Fruit fly (Drosophila melanogaster): Measurements from ENCODE around the gene CG32536.
A peak's percentile ranks its signal among the peaks of the same experiment; 100 is the strongest.

Gene CG32536

dm6 chrX:19323835-19324133, 47.1 kb upstream of the CG32536 start (continued):
- TF ChIP-seq CG16863 (GFP tag; optimal IDR thresholded peaks at IDR 0.05) (peak; percentile 63), knrl (GFP tag; IDR thresholded peaks at IDR 0.05; ENCODE audit: partially characterized antibody) (no peak), bbx (GFP tag; IDR thresholded peaks at IDR 0.05; ENCODE audit: partially characterized antibody) (no peak), GATAe (GFP tag; conservative IDR thresholded peaks at IDR 0.05) (peak; percentile 59; the same call in 1 of the 2 replicates), unpg (GFP tag; optimal IDR thresholded peaks at IDR 0.05) (peak; percentile 85), CG8388 (GFP tag; optimal IDR thresholded peaks at IDR 0.05) (peak; percentile 75), emc (GFP tag; optimal IDR thresholded peaks at IDR 0.05) (peak; percentile 3), chinmo (GFP tag; IDR thresholded peaks at IDR 0.05; ENCODE audit: partially characterized antibody) (0 out of 4 replicates have a peak, but pooled peaks have one; percentile 37), Gug (GFP tag; IDR thresholded peaks at IDR 0.05) (peak; percentile 68), CG5953 (GFP tag; IDR thresholded peaks at IDR 0.05) (no peak), BEAF-32 (GFP tag; optimal IDR thresholded peaks at IDR 0.05) (no peak), abd-A (tag; optimal IDR thresholded peaks at IDR 0.05) (no peak), CG13894 (tag; optimal IDR thresholded peaks at IDR 0.05) (peak; percentile 83), her (GFP tag; optimal IDR thresholded peaks at IDR 0.05) (peak; percentile 56), Sin3A (optimal IDR thresholded peaks at IDR 0.05) (no peak), CG11093 (GFP tag; IDR thresholded peaks at IDR 0.05) (peak; percentile 66; the same call in 2 of the 3 replicates), CHES-1-like (GFP tag; optimal IDR thresholded peaks at IDR 0.05) (peak; percentile 70), CG6791 (GFP tag; IDR thresholded peaks at IDR 0.05; ENCODE audit: partially characterized antibody) (0 out of 3 replicates have a peak, but pooled peaks have one; percentile 2), Bteb2 (GFP tag; optimal IDR thresholded peaks at IDR 0.05) (peak; percentile 80), Lpt (GFP tag; optimal IDR thresholded peaks at IDR 0.05) (no peak), p53 (GFP tag; optimal IDR thresholded peaks at IDR 0.05) (no peak), tup (GFP tag; optimal IDR thresholded peaks at IDR 0.05) (peak; percentile 62), CG15514 (GFP tag; optimal IDR thresholded peaks at IDR 0.05) (peak; percentile 85), HLH54F (GFP tag; optimal IDR thresholded peaks at IDR 0.05) (peak; percentile 78), CG11247 (GFP tag; IDR thresholded peaks at IDR 0.05) (no peak), CG10565 (GFP tag; optimal IDR thresholded peaks at IDR 0.05) (no peak), Hmr (GFP tag; optimal IDR thresholded peaks at IDR 0.05) (peak; percentile 95), nom (GFP tag; optimal IDR thresholded peaks at IDR 0.05) (peak; percentile 32), CG8290 (GFP tag; optimal IDR thresholded peaks at IDR 0.05) (peak; percentile 49), CG8290 (tag; optimal IDR thresholded peaks at IDR 0.05) (peak in 1 of 2 experiments; percentile 80), mirr (GFP tag; optimal IDR thresholded peaks at IDR 0.05) (peak; percentile 48), Med (GFP tag) (peak; percentile 96), pum (GFP tag; optimal IDR thresholded peaks at IDR 0.05) (peak; percentile 39), CG18764 (GFP tag; optimal IDR thresholded peaks at IDR 0.05) (peak; percentile 39), pros (GFP tag; optimal IDR thresholded peaks at IDR 0.05) (peak; percentile 21), CG1603 (tag; optimal IDR thresholded peaks at IDR 0.05) (peak; percentile 80), NfI (GFP tag; optimal IDR thresholded peaks at IDR 0.05) (peak; percentile 83), CG3407 (GFP tag; optimal IDR thresholded peaks at IDR 0.05) (peak; percentile 55), CG1832 (GFP tag; optimal IDR thresholded peaks at IDR 0.05) (no peak), Fer2 (tag; optimal IDR thresholded peaks at IDR 0.05) (peak; percentile 36), sob (GFP tag; IDR thresholded peaks at IDR 0.05) (peak; percentile 86), lilli (GFP tag; optimal IDR thresholded peaks at IDR 0.05) (peak; percentile 92), Abd-B (GFP tag; optimal IDR thresholded peaks at IDR 0.05) (peak; percentile 38), Eip74EF (GFP tag; optimal IDR thresholded peaks at IDR 0.05) (peak in 1 of 2 experiments; percentile 41), MTF-1 (GFP tag; optimal IDR thresholded peaks at IDR 0.05; ENCODE audit: borderline replicate concordance) (no peak), Sry-β (GFP tag; optimal IDR thresholded peaks at IDR 0.05) (no peak), cwo (GFP tag; optimal IDR thresholded peaks at IDR 0.05) (peak; percentile 90), sim (GFP tag; IDR thresholded peaks at IDR 0.05) (peak; percentile 54; the same call in 1 of the 2 replicates), gro (GFP tag; optimal IDR thresholded peaks at IDR 0.05) (peak; percentile 73), caup (GFP tag; optimal IDR thresholded peaks at IDR 0.05; ENCODE audit: severe bottlenecking) (peak; percentile 86)

Measured in whole organism, embryonic.